Fruit fly (Drosophila melanogaster) whole organism, embryonic: ENCODE data around the gene Mst98Ca.

Source experiments
- Blimp-1 ChIP-seq: fragments of 200-800 bp; sonication (Bioruptor generic); optimal IDR thresholded peaks from 3 replicates; lab custom pipeline; 2018; ENCODE audit warnings: missing biosample characterization, missing genetic modification characterization, mild to moderate bottlenecking, moderate library complexity, missing genetic modification reagents
- CG10267 ChIP-seq: fragments of 200-800 bp; sonication (Bioruptor generic); optimal IDR thresholded peaks from 2 replicates; lab custom pipeline; 2018; ENCODE audit warnings: missing biosample characterization, mild to moderate bottlenecking, missing genetic modification characterization, moderate library complexity
- CG10565 ChIP-seq: fragments of 200-800 bp; sonication (Bioruptor generic); optimal IDR thresholded peaks from 3 replicates; lab custom pipeline; 2016; ENCODE audit warnings: missing biosample characterization, mild to moderate bottlenecking, missing genetic modification characterization
- CG13123 ChIP-seq: fragments of 200-800 bp; sonication (Bioruptor generic); optimal IDR thresholded peaks from 2 replicates; lab custom pipeline; 2016; ENCODE audit warnings: missing biosample characterization, missing genetic modification characterization
- CG15269 ChIP-seq: fragments of 200-800 bp; sonication (Bioruptor generic); optimal IDR thresholded peaks from 2 replicates; lab custom pipeline; 2018; ENCODE audit warnings: missing biosample characterization, mild to moderate bottlenecking, missing genetic modification characterization, moderate library complexity
- CG1602 ChIP-seq: fragments of 200-800 bp; sonication (Bioruptor generic); optimal IDR thresholded peaks from 3 replicates; lab custom pipeline; 2016; ENCODE audit warnings: missing biosample characterization, missing genetic modification characterization
- CG17328 ChIP-seq: fragments of 200-800 bp; sonication (Bioruptor generic); IDR thresholded peaks from 2 replicates; pipeline ENCODE4 v1.3.6; 2022; ENCODE audit warnings: missing biosample characterization, missing genetic modification characterization
- CG17612 ChIP-seq: fragments of 200-800 bp; sonication (Bioruptor generic); IDR thresholded peaks from 2 replicates; pipeline ENCODE4 v1.3.6; 2022; ENCODE audit warnings: missing biosample characterization, missing genetic modification characterization
- CG2678 ChIP-seq: fragments of 200-800 bp; sonication (Bioruptor generic); optimal IDR thresholded peaks from 3 replicates; lab custom pipeline; 2019; ENCODE audit warnings: missing biosample characterization, mild to moderate bottlenecking, missing genetic modification characterization, moderate library complexity
- CG30431 ChIP-seq: fragments of 200-800 bp; sonication (Bioruptor generic); optimal IDR thresholded peaks from 2 replicates; lab custom pipeline; 2017; ENCODE audit warnings: missing biosample characterization, missing genetic modification characterization
- CG7556 ChIP-seq: fragments of 200-800 bp; sonication (Bioruptor generic); optimal IDR thresholded peaks from 2 replicates; lab custom pipeline; 2017; ENCODE audit warnings: missing biosample characterization, mild to moderate bottlenecking, missing genetic modification characterization
- CG7928 ChIP-seq: fragments of 200-800 bp; sonication (Bioruptor generic); optimal IDR thresholded peaks from 2 replicates; lab custom pipeline; 2017; ENCODE audit warnings: missing biosample characterization, mild to moderate bottlenecking, missing genetic modification characterization
- CG8924 ChIP-seq: fragments of 200-800 bp; optimal IDR thresholded peaks from 3 replicates; lab custom pipeline; 2019; ENCODE audit warnings: missing biosample characterization, mild to moderate bottlenecking, missing genetic modification characterization, moderate library complexity
- Dp ChIP-seq: fragments of 200-800 bp; sonication (Bioruptor generic); optimal IDR thresholded peaks from 2 replicates; lab custom pipeline; 2018; ENCODE audit warnings: missing biosample characterization, mild to moderate bottlenecking, missing genetic modification characterization, moderate library complexity
- Fer2 ChIP-seq: fragments of 200-800 bp; sonication (Bioruptor generic); optimal IDR thresholded peaks from 2 replicates; lab custom pipeline; 2018; ENCODE audit warnings: missing biosample characterization, mild to moderate bottlenecking, missing genetic modification characterization, moderate library complexity
- HLH4C ChIP-seq: fragments of 200-800 bp; sonication (Bioruptor generic); IDR thresholded peaks from 3 replicates; pipeline ENCODE4 v1.3.6; 2022; ENCODE audit warnings: missing biosample characterization, missing genetic modification characterization; ENCODE audit not compliant: partially characterized antibody
- Hr78 ChIP-seq, 2 experiments: fragments of 200-800 bp in 1 of 2; fragments of >200 bp in 1 of 2; sonication (Bioruptor generic) in 1 of 2; optimal IDR thresholded peaks; 2 replicates each; lab custom pipeline; 2017 to 2019; ENCODE audit warnings: missing biosample characterization in 2 of 2, missing genetic modification characterization in 2 of 2, mild to moderate bottlenecking in 1 of 2, moderate library complexity in 1 of 2
- MTF-1 ChIP-seq: fragments of 200-800 bp; sonication (Bioruptor generic); optimal IDR thresholded peaks from 2 replicates; lab custom pipeline; 2018; ENCODE audit warnings: missing biosample characterization, mild to moderate bottlenecking, missing genetic modification characterization, borderline replicate concordance
- Meics ChIP-seq: fragments of 200-800 bp; sonication (Bioruptor generic); optimal IDR thresholded peaks from 2 replicates; lab custom pipeline; 2017; ENCODE audit warnings: missing biosample characterization, mild to moderate bottlenecking, missing genetic modification characterization
- Nf-YB ChIP-seq: fragments of 200-800 bp; sonication (Bioruptor generic); optimal IDR thresholded peaks from 3 replicates; lab custom pipeline; 2019; ENCODE audit warnings: missing biosample characterization, mild to moderate bottlenecking, missing genetic modification characterization, moderate library complexity
- Side ChIP-seq: fragments of 200-800 bp; sonication (Bioruptor generic); optimal IDR thresholded peaks from 2 replicates; lab custom pipeline; 2016; ENCODE audit warnings: missing biosample characterization, missing genetic modification characterization
- Sry-δ ChIP-seq: fragments of 200-800 bp; sonication (Bioruptor generic); optimal IDR thresholded peaks from 2 replicates; lab custom pipeline; 2016; ENCODE audit warnings: missing biosample characterization, missing genetic modification characterization
- ab ChIP-seq: fragments of 200-800 bp; sonication (Bioruptor generic); optimal IDR thresholded peaks from 2 replicates; lab custom pipeline; 2016; ENCODE audit warnings: missing biosample characterization, missing genetic modification characterization
- amos ChIP-seq: fragments of 200-800 bp; sonication (Bioruptor generic); IDR thresholded peaks from 2 replicates; pipeline ENCODE4 v1.3.6; 2022; ENCODE audit warnings: missing biosample characterization, missing genetic modification characterization; ENCODE audit not compliant: partially characterized antibody
- corto ChIP-seq: fragments of 200-800 bp; sonication (Bioruptor generic); optimal IDR thresholded peaks from 2 replicates; lab custom pipeline; 2016; ENCODE audit warnings: missing biosample characterization, mild to moderate bottlenecking, missing genetic modification characterization, moderate library complexity
- crol ChIP-seq: fragments of 200-800 bp; sonication (Bioruptor generic); IDR thresholded peaks from 2 replicates; pipeline ENCODE4 v1.3.6; 2022; ENCODE audit warnings: missing biosample characterization, missing genetic modification characterization
- dan ChIP-seq: fragments of 200-800 bp; sonication (Bioruptor generic); IDR thresholded peaks from 2 replicates; pipeline ENCODE4 v1.3.6; 2022; ENCODE audit warnings: missing biosample characterization, missing genetic modification characterization
- danr ChIP-seq: fragments of 200-800 bp; sonication (Bioruptor generic); IDR thresholded peaks from 2 replicates; pipeline ENCODE4 v1.3.6; 2022; ENCODE audit warnings: missing biosample characterization, missing genetic modification characterization
- dmrt11E ChIP-seq: fragments of 200-800 bp; sonication (Bioruptor generic); optimal IDR thresholded peaks from 3 replicates; lab custom pipeline; 2018; ENCODE audit warnings: missing biosample characterization, mild to moderate bottlenecking, missing genetic modification characterization, moderate library complexity
- dysf ChIP-seq: fragments of 200-800 bp; sonication (Bioruptor generic); IDR thresholded peaks from 3 replicates; pipeline ENCODE4 v1.3.6; 2022; ENCODE audit warnings: missing biosample characterization, missing genetic modification characterization
- ems ChIP-seq: fragments of 200-800 bp; sonication (Bioruptor generic); optimal IDR thresholded peaks from 3 replicates; lab custom pipeline; 2016; ENCODE audit warnings: missing biosample characterization, missing genetic modification characterization
- ftz-f1 ChIP-seq: fragments of 200-800 bp; sonication (Bioruptor generic); optimal IDR thresholded peaks from 2 replicates; lab custom pipeline; 2016; ENCODE audit warnings: missing biosample characterization, missing genetic modification characterization
- gcm2 ChIP-seq: fragments of 200-800 bp; sonication (Bioruptor generic); optimal IDR thresholded peaks from 2 replicates; lab custom pipeline; 2016; ENCODE audit warnings: missing biosample characterization, missing genetic modification characterization
- grau ChIP-seq: fragments of 200-800 bp; optimal IDR thresholded peaks from 3 replicates; lab custom pipeline; 2019; ENCODE audit warnings: missing biosample characterization, mild to moderate bottlenecking, missing genetic modification characterization, moderate library complexity
- hkb ChIP-seq, 2 experiments: fragments of 200-800 bp in 1 of 2; fragments of >200 bp in 1 of 2; sonication (Bioruptor generic) in 1 of 2; IDR thresholded peaks in 1 of 2; optimal IDR thresholded peaks in 1 of 2; 2 replicates each; pipeline versions ENCODE4 v1.3.6 to Lab custom; 2017 to 2022; ENCODE audit warnings: missing biosample characterization in 1 of 2, missing genetic modification characterization in 1 of 2
- inv ChIP-seq: fragments of 200-800 bp; sonication (Bioruptor generic); IDR thresholded peaks from 2 replicates; pipeline ENCODE4 v1.3.6; 2022; ENCODE audit warnings: missing biosample characterization, missing genetic modification characterization; ENCODE audit not compliant: partially characterized antibody
- jigr1 ChIP-seq: fragments of 200-800 bp; sonication (Bioruptor generic); IDR thresholded peaks from 3 replicates; pipeline ENCODE4 v1.3.6; 2022; ENCODE audit warnings: missing biosample characterization, missing genetic modification characterization
- maf-S ChIP-seq: fragments of 200-800 bp; sonication (Bioruptor generic); optimal IDR thresholded peaks from 2 replicates; lab custom pipeline; 2016; ENCODE audit warnings: missing biosample characterization, missing genetic modification characterization
- ranshi ChIP-seq: fragments of 200-800 bp; sonication (Bioruptor generic); IDR thresholded peaks from 2 replicates; pipeline ENCODE4 v1.3.6; 2022; ENCODE audit warnings: missing biosample characterization, missing genetic modification characterization
- sqz ChIP-seq: fragments of 200-800 bp; sonication (Bioruptor generic); optimal IDR thresholded peaks from 3 replicates; lab custom pipeline; 2018; ENCODE audit warnings: missing biosample characterization, mild to moderate bottlenecking, missing genetic modification characterization
- tna ChIP-seq: fragments of 200-800 bp; sonication (Bioruptor generic); IDR thresholded peaks from 2 replicates; pipeline ENCODE4 v1.3.6; 2022; ENCODE audit warnings: missing biosample characterization, missing genetic modification characterization; ENCODE audit not compliant: partially characterized antibody
- trh ChIP-seq: fragments of 200-800 bp; sonication (Bioruptor generic); optimal IDR thresholded peaks from 2 replicates; lab custom pipeline; 2016; ENCODE audit warnings: missing biosample characterization, missing genetic modification characterization

The Mst98Ca gene

DNA sequence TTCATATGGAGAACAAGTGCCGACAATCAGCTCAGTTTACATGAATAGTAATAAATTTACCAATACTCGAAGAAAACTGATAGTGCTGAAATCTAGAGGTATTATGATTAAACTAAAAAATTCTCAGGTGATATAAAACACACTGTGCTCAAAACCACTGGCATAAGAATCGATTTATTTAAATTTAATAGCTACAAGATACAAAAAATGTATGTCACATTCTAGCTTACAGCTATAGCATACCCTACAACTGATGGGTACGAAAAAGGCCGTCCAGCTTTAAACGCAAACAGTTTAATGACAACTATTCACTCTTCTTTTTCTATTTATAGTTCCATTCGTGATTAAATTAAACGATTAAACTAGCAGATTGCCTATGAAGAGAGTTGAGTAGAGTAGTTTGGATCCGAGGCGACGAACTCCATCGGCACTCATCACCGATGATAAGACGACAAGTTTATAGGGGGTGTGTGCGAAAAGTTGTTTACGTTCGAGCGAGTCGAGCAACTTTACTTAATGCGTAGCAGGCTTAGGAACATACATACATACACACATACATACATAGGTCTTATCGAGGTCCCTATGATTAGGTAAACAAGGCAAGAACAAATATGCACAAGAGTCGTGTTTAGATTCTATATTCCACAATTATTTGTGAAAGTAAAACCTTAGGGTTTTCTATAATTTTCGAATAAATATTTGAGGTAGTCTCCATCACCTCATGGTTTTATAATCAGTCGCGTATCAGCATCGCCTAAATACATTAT, 37.8 kb downstream of the Mst98Ca start (continued):
- peak; percentile 49 for TF ChIP-seq CG1602 (GFP tag; lab: Kevin White, UChicago)
- peak; percentile 58 for TF ChIP-seq maf-S (GFP tag; lab: Kevin White, UChicago)
- peak; percentile 58 for TF ChIP-seq ranshi (GFP tag; lab: Robert Waterston, UW)
- TF ChIP-seq Side: peak; percentile 50
- no peak for TF ChIP-seq HLH4C (GFP tag; lab: Robert Waterston, UW)
- TF ChIP-seq gcm2 (GFP tag; lab: Kevin White, UChicago): peak; percentile 28
- 0 out of 2 replicates have a peak, but pooled peaks have one; percentile 19 for TF ChIP-seq crol (GFP tag; lab: Robert Waterston, UW)
- peak; percentile 61; the same call in 1 of the 2 replicates for TF ChIP-seq danr (GFP tag; lab: Robert Waterston, UW)
- peak; percentile 15 for TF ChIP-seq CG30431 (GFP tag; lab: Kevin White, UChicago)
- TF ChIP-seq Fer2 (tag; lab: Kevin White, UChicago): peak; percentile 40
- TF ChIP-seq CG10267 (tag; lab: Kevin White, UChicago): peak; percentile 40
- TF ChIP-seq corto (GFP tag; lab: Kevin White, UChicago): no peak
- no peak for TF ChIP-seq inv (GFP tag; lab: Robert Waterston, UW)
- TF ChIP-seq jigr1 (GFP tag; lab: Robert Waterston, UW): no peak
- TF ChIP-seq tna (GFP tag; lab: Robert Waterston, UW): no peak
- TF ChIP-seq MTF-1 (GFP tag; lab: Kevin White, UChicago): peak; percentile 81
- TF ChIP-seq sqz (GFP tag; lab: Kevin White, UChicago): peak; percentile 46
- TF ChIP-seq ftz-f1: no peak
- peak; percentile 85 for TF ChIP-seq dmrt11E
- no peak for TF ChIP-seq dan (GFP tag; lab: Robert Waterston, UW)
- TF ChIP-seq Nf-YB (GFP tag; lab: Kevin White, UChicago): peak; percentile 45
- no peak for TF ChIP-seq CG7928 (GFP tag; lab: Kevin White, UChicago)
- TF ChIP-seq CG17612 (GFP tag; lab: Robert Waterston, UW): peak; percentile 16
- peak; percentile 63 for TF ChIP-seq CG7556 (GFP tag; lab: Kevin White, UChicago)
- no peak for TF ChIP-seq Dp (GFP tag; lab: Kevin White, UChicago)
- TF ChIP-seq CG17328 (GFP tag; lab: Robert Waterston, UW): peak; percentile 62
- TF ChIP-seq Meics (GFP tag; lab: Kevin White, UChicago): peak; percentile 83
- TF ChIP-seq CG15269 (tag; lab: Kevin White, UChicago): peak; percentile 74
- TF ChIP-seq amos (GFP tag; lab: Robert Waterston, UW): no peak
- TF ChIP-seq grau (tag; lab: Kevin White, UChicago): peak; percentile 74
- TF ChIP-seq trh (GFP tag; lab: Kevin White, UChicago): peak; percentile 39
- peak; percentile 74 for TF ChIP-seq dysf
- peak; percentile 28 for TF ChIP-seq CG10565
- TF ChIP-seq CG13123 (GFP tag; lab: Kevin White, UChicago): peak; percentile 78
- TF ChIP-seq Sry-δ (GFP tag; lab: Kevin White, UChicago): peak; percentile 52
- peak; percentile 57 for TF ChIP-seq CG8924
- peak; percentile 68 for TF ChIP-seq Blimp-1 (GFP tag; lab: Kevin White, UChicago)
- TF ChIP-seq Hr78 (GFP tag; optimal IDR thresholded peaks at IDR 0.05; lab: Kevin White, UChicago): no peak
- peak; percentile 71 for TF ChIP-seq CG2678 (tag; lab: Kevin White, UChicago)
- TF ChIP-seq hkb (optimal IDR thresholded peaks at IDR 0.05; lab: Kevin White, UChicago): no peak
- TF ChIP-seq hkb (GFP tag; IDR thresholded peaks at IDR 0.05; lab: Robert Waterston, UW): peak; percentile 51
- TF ChIP-seq ems: peak; percentile 6
- TF ChIP-seq ab (GFP tag; lab: Kevin White, UChicago): peak; percentile 37
- TF ChIP-seq, all 482 proteins: peak for 375
